Fruit fly (Drosophila melanogaster): ENCODE measurements around the gene CG4374.

DNA sequence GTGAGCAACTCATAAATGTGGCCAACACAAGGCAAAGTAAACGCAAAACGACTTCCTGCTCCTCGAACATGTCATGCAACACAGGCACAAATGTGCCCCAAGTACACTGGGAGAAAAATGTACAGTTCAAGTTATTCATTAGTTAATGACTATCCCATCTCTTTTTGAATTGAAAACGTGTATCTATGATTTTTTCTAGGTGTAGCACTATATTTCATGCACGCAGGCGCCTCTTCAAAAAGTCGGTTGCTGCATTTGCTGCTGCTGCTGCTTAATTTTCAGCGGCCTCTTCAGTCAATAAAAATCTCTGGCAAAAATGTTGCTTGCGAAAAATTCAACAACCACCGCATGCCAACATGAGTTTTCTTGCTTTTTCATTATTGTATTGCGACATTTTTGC lies 104.5 kb downstream of the CG4374 start:
- TF ChIP-seq CG8478 (optimal IDR thresholded peaks at IDR 0.05) (no peak), CTCF (optimal IDR thresholded peaks at IDR 0.05) (no peak)
